Worm (Caenorhabditis elegans): ENCODE measurements around the gene zig-13.

Gene zig-13

DNA sequence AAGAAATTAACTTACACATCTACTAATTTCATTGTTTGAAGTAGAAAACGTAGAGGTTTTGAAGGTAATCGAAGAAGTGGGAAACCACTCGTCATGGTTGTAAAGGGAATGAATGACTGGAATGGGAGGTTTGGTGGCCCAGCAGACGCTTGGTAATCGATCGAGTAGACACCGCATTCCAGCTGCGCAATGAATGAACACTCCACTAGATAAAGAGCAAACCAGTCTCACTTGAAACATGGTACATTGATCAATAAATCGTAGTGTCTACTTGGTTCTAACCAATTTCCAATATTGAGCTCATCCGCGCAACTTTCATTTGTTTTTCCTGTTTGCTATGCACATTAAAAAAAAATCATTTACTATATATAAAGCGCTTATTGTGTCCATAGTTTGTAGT is 10.2 kb downstream of the zig-13 start, which contains the start of gene fbxb-84:
Gene fbxb-84 (minus strand): TSS at position 101 of the 400 bp plus-strand sequence.
- TF ChIP-seq peb-1 (tag; optimal IDR thresholded peaks at IDR 0.05), result no peak
- TF ChIP-seq nhr-11 (tag; optimal IDR thresholded peaks at IDR 0.05), result no peak
- TF ChIP-seq nhr-10 (tag; optimal IDR thresholded peaks at IDR 0.05), result no peak
- no peak for TF ChIP-seq mab-5 (tag; optimal IDR thresholded peaks at IDR 0.05)
- no peak for TF ChIP-seq nhr-129 (tag; optimal IDR thresholded peaks at IDR 0.05)
- no peak for TF ChIP-seq nhr-237 (tag; optimal IDR thresholded peaks at IDR 0.05)
- no peak for TF ChIP-seq snpc-4 (tag; optimal IDR thresholded peaks at IDR 0.05)
- no peak for TF ChIP-seq gmeb-1 (tag; optimal IDR thresholded peaks at IDR 0.05)
- TF ChIP-seq unc-39 (tag; optimal IDR thresholded peaks at IDR 0.05), result no peak
- no peak for TF ChIP-seq unc-62 (GFP tag; optimal IDR thresholded peaks at IDR 0.05)
- TF ChIP-seq aly-2 (tag; optimal IDR thresholded peaks at IDR 0.05), result no peak
- TF ChIP-seq ztf-4 (tag; optimal IDR thresholded peaks at IDR 0.05), result no peak
- no peak for TF ChIP-seq elt-1 (tag; optimal IDR thresholded peaks at IDR 0.05)
- no peak for TF ChIP-seq unc-55 (GFP tag; optimal IDR thresholded peaks at IDR 0.05)

DNA sequence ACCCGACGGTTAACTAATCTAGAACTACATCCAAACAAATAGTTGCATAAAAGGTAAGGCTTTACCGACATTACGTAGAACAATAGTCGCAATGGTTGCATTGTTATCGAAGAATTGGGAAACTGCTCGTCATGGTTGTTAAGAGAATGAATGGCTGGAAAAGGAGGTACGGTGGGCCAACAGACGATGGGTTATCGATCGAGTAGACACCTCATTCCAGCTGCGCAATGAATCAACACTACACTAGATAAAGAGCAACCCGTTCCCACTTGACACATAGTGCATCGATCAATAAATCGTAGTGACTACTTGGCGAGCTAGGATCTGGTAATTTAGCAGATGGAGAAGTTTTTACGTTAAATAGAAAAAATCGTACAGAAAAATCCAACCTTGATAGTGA is 11.5 kb downstream of the zig-13 start, which contains the start of the genes T17A3.12 and fbxb-83:
Gene T17A3.12 (minus strand): TSS at position 101 of the 400 bp plus-strand sequence.
Gene fbxb-83 (minus strand): TSS at position 134 of the 400 bp plus-strand sequence.
- TF ChIP-seq unc-62 (GFP tag; optimal IDR thresholded peaks at IDR 0.05), result no peak
- no peak for TF ChIP-seq mdl-1 (tag; optimal IDR thresholded peaks at IDR 0.05)
- no peak for TF ChIP-seq peb-1 (tag; optimal IDR thresholded peaks at IDR 0.05)
- TF ChIP-seq aly-2 (tag; optimal IDR thresholded peaks at IDR 0.05), result no peak
- no peak for TF ChIP-seq ceh-16 (tag; optimal IDR thresholded peaks at IDR 0.05)
- TF ChIP-seq ztf-1 (GFP tag; conservative IDR thresholded peaks at IDR 0.05), result no peak
- no peak for TF ChIP-seq nhr-12 (tag; optimal IDR thresholded peaks at IDR 0.05)
- no peak for TF ChIP-seq fos-1 (tag; optimal IDR thresholded peaks at IDR 0.05)
- TF ChIP-seq ztf-4 (tag; optimal IDR thresholded peaks at IDR 0.05), result no peak
- no peak for TF ChIP-seq snpc-4 (tag; optimal IDR thresholded peaks at IDR 0.05)

DNA sequence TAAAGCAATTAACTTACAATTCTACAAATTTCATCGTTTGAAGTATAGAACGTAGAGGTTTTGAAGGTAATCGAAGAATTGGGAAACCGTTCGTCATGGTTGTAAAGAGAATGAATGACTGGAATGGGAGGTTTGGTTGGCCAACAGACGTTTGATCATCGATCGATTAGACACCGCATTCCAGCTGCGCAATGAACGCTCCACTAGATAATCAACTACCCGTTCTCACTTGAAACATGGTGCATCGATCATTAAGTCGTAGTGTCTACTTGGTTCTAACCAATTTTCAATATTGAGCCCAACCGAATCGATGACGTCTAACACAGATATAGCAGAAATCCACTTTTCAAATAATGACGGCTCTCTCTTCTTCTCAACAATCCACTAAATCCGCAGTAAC is 13.4 kb downstream of the zig-13 start, which contains the start of gene fbxb-82:
Gene fbxb-82 (minus strand): TSS at position 101 of the 400 bp plus-strand sequence.
- TF ChIP-seq F13H6.1 (tag; optimal IDR thresholded peaks at IDR 0.05) (no peak), peb-1 (tag; optimal IDR thresholded peaks at IDR 0.05) (no peak), nhr-21 (tag; optimal IDR thresholded peaks at IDR 0.05) (no peak), sma-9 (GFP tag; optimal IDR thresholded peaks at IDR 0.05) (no peak), sma-9 (tag; optimal IDR thresholded peaks at IDR 0.05) (no peak), elt-1 (tag; optimal IDR thresholded peaks at IDR 0.05) (no peak), nhr-77 (tag; optimal IDR thresholded peaks at IDR 0.05) (no peak), nhr-25 (tag; optimal IDR thresholded peaks at IDR 0.05) (no peak), alr-1 (tag; optimal IDR thresholded peaks at IDR 0.05) (no peak), nhr-6 (tag; optimal IDR thresholded peaks at IDR 0.05) (no peak), lin-39 (tag; optimal IDR thresholded peaks at IDR 0.05) (no peak), nhr-237 (tag; optimal IDR thresholded peaks at IDR 0.05) (no peak), ztf-4 (tag; optimal IDR thresholded peaks at IDR 0.05) (no peak), lsy-2 (tag; optimal IDR thresholded peaks at IDR 0.05) (no peak), crh-2 (tag; optimal IDR thresholded peaks at IDR 0.05) (no peak)

DNA sequence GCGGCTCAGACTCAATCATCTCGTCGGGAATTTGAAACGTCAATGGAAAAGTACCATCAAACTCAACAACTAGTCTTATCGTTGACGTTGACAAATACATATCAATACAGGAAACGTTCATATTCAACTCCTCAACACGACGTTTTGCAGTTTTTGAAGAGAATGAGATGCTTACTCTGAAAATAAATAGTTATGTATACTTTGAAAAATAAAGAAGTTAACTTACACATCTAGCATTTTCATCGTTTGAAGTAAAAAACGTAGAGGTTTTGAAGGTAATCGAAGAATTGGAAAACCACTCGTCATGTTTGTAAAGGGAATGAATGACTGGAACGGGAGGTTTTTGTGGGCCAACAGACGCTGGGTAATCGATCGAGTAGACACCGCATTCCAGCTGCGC is 15.6 kb downstream of the zig-13 start, which contains the start of gene fbxb-81:
Gene fbxb-81 (minus strand): TSS at position 314 of the 400 bp plus-strand sequence.
- no peak for TF ChIP-seq nhr-21 (tag; optimal IDR thresholded peaks at IDR 0.05)
- TF ChIP-seq lsy-2 (tag; optimal IDR thresholded peaks at IDR 0.05), result no peak
- TF ChIP-seq crh-2 (tag; optimal IDR thresholded peaks at IDR 0.05), result no peak
- TF ChIP-seq sem-4 (tag; optimal IDR thresholded peaks at IDR 0.05), result no peak
- TF ChIP-seq ztf-11 (tag; optimal IDR thresholded peaks at IDR 0.05), result no peak
- no peak for TF ChIP-seq ZK546.5 (tag; optimal IDR thresholded peaks at IDR 0.05)
- no peak for TF ChIP-seq ceh-16 (tag; optimal IDR thresholded peaks at IDR 0.05)
- no peak for TF ChIP-seq elt-3 (tag; optimal IDR thresholded peaks at IDR 0.05)
- no peak for TF ChIP-seq unc-62 (GFP tag; optimal IDR thresholded peaks at IDR 0.05)
- no peak for TF ChIP-seq lin-13 (GFP tag; optimal IDR thresholded peaks at IDR 0.05)
- TF ChIP-seq ztf-1 (GFP tag; conservative IDR thresholded peaks at IDR 0.05), result no peak
- no peak for TF ChIP-seq sma-3 (GFP tag; optimal IDR thresholded peaks at IDR 0.05)
- no peak for TF ChIP-seq sma-9 (GFP tag; optimal IDR thresholded peaks at IDR 0.05)
- no peak for TF ChIP-seq sma-9 (tag; optimal IDR thresholded peaks at IDR 0.05)
- TF ChIP-seq egl-27 (tag; optimal IDR thresholded peaks at IDR 0.05), result no peak
